Worm (Caenorhabditis elegans) whole organism, L1 larva: ENCODE results near the gene M28.4.

Source experiments
- C16A3.4 ChIP-seq: fragments of 150-350 bp; optimal IDR thresholded peaks from 2 replicates; lab custom pipeline; 2014; ENCODE audit warnings: missing biosample characterization, missing genetic modification characterization
- C34B4.2 ChIP-seq: sonication (generic microtip); optimal IDR thresholded peaks from 2 replicates; lab custom pipeline; 2017; ENCODE audit warnings: mild to moderate bottlenecking, missing genetic modification characterization, missing compliant biosample characterization
- F16B12.6 ChIP-seq: fragments of 150-350 bp; optimal IDR thresholded peaks from 2 replicates; lab custom pipeline; 2014; ENCODE audit warnings: missing biosample characterization, missing genetic modification characterization
- Y116A8C.19 ChIP-seq: sonication (generic microtip); optimal IDR thresholded peaks from 2 replicates; lab custom pipeline; 2016; ENCODE audit warnings: missing compliant biosample characterization, missing genetic modification characterization, borderline replicate concordance
- blmp-1 ChIP-seq: fragments of 150-350 bp; optimal IDR thresholded peaks from 2 replicates; lab custom pipeline; 2014; ENCODE audit warnings: missing biosample characterization, missing genetic modification characterization
- ceh-63 ChIP-seq: fragments of 200-800 bp; sonication (Bioruptor generic); optimal IDR thresholded peaks from 2 replicates; lab custom pipeline; 2018; ENCODE audit warnings: mild to moderate bottlenecking, missing genetic modification characterization, missing compliant biosample characterization
- ceh-82 ChIP-seq, 3 experiments: fragments of 150-350 bp in 1 of 3; sonication (generic microtip) in 2 of 3; optimal IDR thresholded peaks; 2 replicates each; lab custom pipeline; 2014 to 2017; ENCODE audit warnings: missing biosample characterization in 3 of 3, missing genetic modification characterization in 3 of 3
- ceh-90 ChIP-seq: sonication (generic microtip); optimal IDR thresholded peaks from 2 replicates; lab custom pipeline; 2016; ENCODE audit warnings: missing genetic modification characterization, missing compliant biosample characterization
- efl-1 ChIP-seq, 4 experiments: fragments of 150-350 bp; optimal IDR thresholded peaks in 3 of 4; peaks in 1 of 4; 1 replicate in 1 of 4; 2 replicates in 3 of 4; lab custom pipeline; 2014; ENCODE audit warnings: missing biosample characterization in 2 of 4, missing genetic modification characterization in 2 of 4, missing genetic modification reagents in 2 of 4
- efl-3 ChIP-seq: fragments of 200-800 bp; sonication (Bioruptor generic); optimal IDR thresholded peaks from 2 replicates; lab custom pipeline; 2018; ENCODE audit warnings: mild to moderate bottlenecking, missing genetic modification characterization, missing compliant biosample characterization
- egl-13 ChIP-seq: sonication (generic microtip); optimal IDR thresholded peaks from 2 replicates; lab custom pipeline; 2016; ENCODE audit warnings: missing genotype, missing genetic modification reagents, missing genetic modification characterization, missing compliant biosample characterization
- elt-2 ChIP-seq: sonication (generic microtip); optimal IDR thresholded peaks from 2 replicates; lab custom pipeline; 2016; ENCODE audit warnings: missing genetic modification characterization, mild to moderate bottlenecking, inconsistent platforms, missing compliant biosample characterization, missing genetic modification reagents
- fkh-8 ChIP-seq: sonication (generic microtip); optimal IDR thresholded peaks from 2 replicates; lab custom pipeline; 2016; ENCODE audit warnings: mild to moderate bottlenecking, missing genetic modification characterization, missing compliant biosample characterization
- grh-1 ChIP-seq: fragments of 200-800 bp; sonication (Bioruptor generic); IDR thresholded peaks from 2 replicates; pipeline ENCODE4 v1.3.6; 2022; ENCODE audit warnings: missing genetic modification reagents, missing genetic modification characterization, missing compliant biosample characterization
- hlh-17 ChIP-seq: fragments of 200-800 bp; sonication (Bioruptor generic); optimal IDR thresholded peaks from 2 replicates; lab custom pipeline; 2018; ENCODE audit warnings: missing genetic modification characterization, mild to moderate bottlenecking, missing compliant biosample characterization, moderate library complexity, borderline replicate concordance
- isw-1 ChIP-seq: fragments of 200-800 bp; sonication (Bioruptor generic); IDR thresholded peaks from 2 replicates; pipeline ENCODE4 v1.3.6; 2022; ENCODE audit warnings: missing genetic modification characterization, missing compliant biosample characterization
- jun-1 ChIP-seq: fragments of 150-350 bp; optimal IDR thresholded peaks from 2 replicates; lab custom pipeline; 2014; ENCODE audit warnings: missing biosample characterization, missing genetic modification reagents, missing genetic modification characterization
- lin-13 ChIP-seq: fragments of 150-350 bp; optimal IDR thresholded peaks from 2 replicates; lab custom pipeline; 2014; ENCODE audit warnings: missing biosample characterization, missing genetic modification reagents, missing genetic modification characterization
- lin-14 ChIP-seq: fragments of 200-800 bp; sonication (Bioruptor generic); optimal IDR thresholded peaks from 2 replicates; lab custom pipeline; 2018; ENCODE audit warnings: mild to moderate bottlenecking, missing genetic modification characterization, moderate library complexity, missing compliant biosample characterization
- lin-35 ChIP-seq, 2 experiments: fragments of 150-350 bp; optimal IDR thresholded peaks; 2 replicates each; lab custom pipeline; 2014; ENCODE audit warnings: missing biosample characterization in 2 of 2, missing genetic modification characterization in 2 of 2, missing genetic modification reagents in 2 of 2
- lir-3 ChIP-seq: sonication (generic microtip); optimal IDR thresholded peaks from 2 replicates; lab custom pipeline; 2016; ENCODE audit warnings: mild to moderate bottlenecking, missing genetic modification characterization, moderate library complexity, missing compliant biosample characterization; ENCODE audit not compliant: poor library complexity
- mef-2 ChIP-seq: fragments of 150-350 bp; optimal IDR thresholded peaks from 2 replicates; lab custom pipeline; 2014; ENCODE audit warnings: missing biosample characterization, missing genetic modification characterization
- nhr-20 ChIP-seq: sonication (generic microtip); optimal IDR thresholded peaks from 2 replicates; lab custom pipeline; 2016; ENCODE audit warnings: mild to moderate bottlenecking, missing genetic modification characterization, missing compliant biosample characterization
- nhr-28 ChIP-seq: fragments of 150-350 bp; optimal IDR thresholded peaks from 2 replicates; lab custom pipeline; 2014; ENCODE audit warnings: missing biosample characterization, missing genetic modification characterization
- nhr-47 ChIP-seq: sonication (generic microtip); optimal IDR thresholded peaks from 2 replicates; lab custom pipeline; 2016; ENCODE audit warnings: mild to moderate bottlenecking, missing genetic modification characterization, moderate library complexity, missing compliant biosample characterization
- nhr-71 ChIP-seq: sonication (generic microtip); optimal IDR thresholded peaks from 2 replicates; lab custom pipeline; 2016; ENCODE audit warnings: mild to moderate bottlenecking, missing genetic modification characterization, moderate library complexity, missing compliant biosample characterization
- nhr-76 ChIP-seq: sonication (generic microtip); optimal IDR thresholded peaks from 2 replicates; lab custom pipeline; 2017; ENCODE audit warnings: missing biosample characterization, missing genetic modification characterization
- nhr-85 ChIP-seq: sonication (generic microtip); peaks from one replicate; lab custom pipeline; 2016; ENCODE audit warnings: missing genetic modification characterization, inconsistent platforms, missing compliant biosample characterization
- nhr-90 ChIP-seq: sonication (generic microtip); optimal IDR thresholded peaks from 2 replicates; lab custom pipeline; 2016; ENCODE audit warnings: mild to moderate bottlenecking, missing genetic modification characterization, missing compliant biosample characterization; ENCODE audit not compliant: poor library complexity
- pag-3 ChIP-seq: sonication (generic microtip); optimal IDR thresholded peaks from 2 replicates; lab custom pipeline; 2017; ENCODE audit warnings: missing genetic modification characterization, mild to moderate bottlenecking, missing compliant biosample characterization, antibody characterized with exemption, borderline replicate concordance; ENCODE audit not compliant: insufficient read depth
- pax-3 ChIP-seq: fragments of 200-800 bp; sonication (Bioruptor generic); optimal IDR thresholded peaks from 2 replicates; lab custom pipeline; 2018; ENCODE audit warnings: mild to moderate bottlenecking, missing genetic modification characterization, moderate library complexity, missing compliant biosample characterization
- rnt-1 ChIP-seq: sonication (generic microtip); optimal IDR thresholded peaks from 2 replicates; lab custom pipeline; 2016; ENCODE audit warnings: mild to moderate bottlenecking, missing genetic modification characterization, moderate library complexity, missing compliant biosample characterization
- skn-1 ChIP-seq: fragments of 150-350 bp; optimal IDR thresholded peaks from 2 replicates; lab custom pipeline; 2014; ENCODE audit warnings: missing biosample characterization, missing genetic modification characterization
- snpc-4 ChIP-seq: fragments of 150-350 bp; optimal IDR thresholded peaks from 2 replicates; lab custom pipeline; 2014; ENCODE audit warnings: missing biosample characterization, missing genetic modification characterization
- snu-23 ChIP-seq: sonication (generic microtip); optimal IDR thresholded peaks from 2 replicates; lab custom pipeline; 2016; ENCODE audit warnings: missing genetic modification characterization, missing compliant biosample characterization
- swsn-7 ChIP-seq: sonication (generic microtip); optimal IDR thresholded peaks from 2 replicates; lab custom pipeline; 2016; ENCODE audit warnings: missing genetic modification characterization, missing compliant biosample characterization
- tbx-2 ChIP-seq: sonication (generic microtip); optimal IDR thresholded peaks from 2 replicates; lab custom pipeline; 2016; ENCODE audit warnings: missing genetic modification characterization, missing compliant biosample characterization
- unc-130 ChIP-seq: fragments of 150-350 bp; optimal IDR thresholded peaks from 2 replicates; lab custom pipeline; 2017; ENCODE audit warnings: missing biosample characterization, missing genetic modification characterization, inconsistent platforms
- unc-86 ChIP-seq: sonication (generic microtip); optimal IDR thresholded peaks from 2 replicates; lab custom pipeline; 2016; ENCODE audit warnings: missing genetic modification characterization, missing compliant biosample characterization
- zag-1 ChIP-seq: fragments of 150-350 bp; optimal IDR thresholded peaks from 2 replicates; lab custom pipeline; 2014; ENCODE audit warnings: missing biosample characterization, missing genetic modification characterization
- zip-4 ChIP-seq: fragments of 200-800 bp; sonication (Bioruptor generic); optimal IDR thresholded peaks from 2 replicates; lab custom pipeline; 2018; ENCODE audit warnings: mild to moderate bottlenecking, missing genetic modification characterization, moderate library complexity, missing compliant biosample characterization
- ztf-4 ChIP-seq: fragments of 150-350 bp; optimal IDR thresholded peaks from 2 replicates; lab custom pipeline; 2014; ENCODE audit warnings: missing biosample characterization, missing genetic modification characterization

M28.4 gene

DNA sequence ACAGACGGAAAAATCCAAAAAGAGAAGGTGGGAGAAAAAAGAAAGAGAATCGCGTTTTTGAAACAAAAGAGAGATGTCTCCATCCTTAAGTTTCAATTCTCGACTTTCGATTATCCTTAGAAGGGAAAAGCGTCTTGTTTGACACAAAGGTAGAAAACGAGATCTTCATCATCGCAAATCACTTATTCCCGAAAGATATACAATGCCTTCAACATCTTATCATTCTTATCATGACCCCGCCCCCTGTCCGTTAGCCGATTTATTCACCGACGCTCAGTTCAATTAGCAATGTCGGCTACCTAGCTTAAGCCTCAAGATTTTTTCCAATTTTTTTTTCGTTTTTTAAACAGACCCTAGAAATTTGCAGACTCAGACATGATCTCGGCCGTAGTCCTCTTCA, 44.5 kb upstream of the M28.4 start, which contains the start of gene C14A4.9:
C14A4.9 (plus strand) TSS at position 368 of the 400 bp plus-strand sequence.
- no peak for TF ChIP-seq hlh-17
- no peak for TF ChIP-seq unc-86 (tag; lab: Kevin White, UChicago)
- TF ChIP-seq mef-2 (tag; lab: Kevin White, UChicago), result no peak
- no peak for TF ChIP-seq nhr-71 (tag; lab: Kevin White, UChicago)
- TF ChIP-seq blmp-1, result peak; percentile 99
- no peak for TF ChIP-seq zip-4 (GFP tag; lab: Kevin White, UChicago)
- no peak for TF ChIP-seq skn-1 (tag; lab: Kevin White, UChicago)
- TF ChIP-seq, all 84 proteins: peak for 1

DNA sequence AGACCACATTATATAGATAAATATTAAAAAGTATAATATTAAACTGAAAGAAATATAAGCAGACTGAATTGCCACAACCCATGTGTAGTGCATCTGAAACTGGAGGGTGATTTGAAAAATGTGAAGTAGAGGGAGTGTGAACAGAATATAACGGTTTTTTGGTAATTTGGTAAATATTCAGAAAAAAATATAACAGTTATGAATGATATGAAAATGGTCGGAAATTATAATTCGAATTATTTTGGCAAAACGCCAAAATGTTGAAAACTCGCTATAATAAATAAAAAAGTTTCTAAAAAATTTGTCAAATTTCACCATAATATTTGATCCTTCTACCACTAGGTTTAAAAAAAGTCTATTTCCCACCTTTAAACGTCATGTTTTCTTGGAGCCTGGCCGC, 41.3 kb upstream of the M28.4 start, which contains the start of gene srv-2:
srv-2 (minus strand) TSS at position 101 of the 400 bp plus-strand sequence.
- TF ChIP-seq nhr-47 (tag; lab: Kevin White, UChicago), result no peak
- TF ChIP-seq nhr-90 (tag; lab: Kevin White, UChicago), result no peak
- TF ChIP-seq Y116A8C.19 (tag; lab: Kevin White, UChicago), result no peak
- no peak for TF ChIP-seq nhr-28
- TF ChIP-seq C34B4.2 (tag; lab: Kevin White, UChicago), result no peak
- no peak for TF ChIP-seq lir-3
- no peak for TF ChIP-seq elt-2 (tag; lab: Kevin White, UChicago)
- TF ChIP-seq lin-14 (GFP tag; lab: Kevin White, UChicago), result no peak
- no peak for TF ChIP-seq snpc-4
- TF ChIP-seq efl-3 (GFP tag; lab: Kevin White, UChicago), result no peak
- no peak for TF ChIP-seq pax-3 (tag; lab: Kevin White, UChicago)
- no peak for TF ChIP-seq isw-1 (GFP tag; lab: Robert Waterston, UW)
- TF ChIP-seq lin-13, result no peak
- no peak for TF ChIP-seq nhr-20 (tag; lab: Kevin White, UChicago)
- no peak for TF ChIP-seq ceh-63 (GFP tag; lab: Kevin White, UChicago)
- no peak for TF ChIP-seq jun-1 (tag; lab: Kevin White, UChicago)

DNA sequence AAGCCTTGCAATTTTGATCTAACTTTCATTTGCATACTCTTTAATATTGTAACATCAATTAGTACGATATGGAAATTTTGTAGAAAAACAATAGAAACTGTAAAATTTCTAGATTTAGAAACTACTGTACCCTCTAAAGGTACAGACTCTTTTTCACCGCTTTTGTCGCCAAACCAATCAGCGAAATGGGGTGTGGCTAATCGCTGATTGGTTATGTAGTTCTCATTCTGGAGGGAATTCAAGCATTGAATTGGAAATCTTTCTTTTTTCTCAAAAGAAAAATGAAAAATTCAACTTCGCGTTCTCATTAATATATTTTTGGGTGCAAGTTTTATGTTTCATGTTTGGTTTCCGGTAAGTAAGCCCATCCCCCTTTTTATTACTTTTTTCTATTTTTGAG, 39.9 kb upstream of the M28.4 start:
- TF ChIP-seq snpc-4 (no peak), F16B12.6 (tag; lab: Kevin White, UChicago) (no peak), ceh-82 (tag; optimal IDR thresholded peaks at IDR 0.05; lab: Kevin White, UChicago) (no peak), nhr-76 (no peak), jun-1 (tag; lab: Kevin White, UChicago) (no peak), pag-3 (tag; lab: Kevin White, UChicago) (no peak), lin-13 (no peak), lin-35 (GFP tag; optimal IDR thresholded peaks at IDR 0.05; lab: Kevin White, UChicago) (no peak), efl-3 (GFP tag; lab: Kevin White, UChicago) (no peak), nhr-47 (tag; lab: Kevin White, UChicago) (no peak), blmp-1 (no peak)

DNA sequence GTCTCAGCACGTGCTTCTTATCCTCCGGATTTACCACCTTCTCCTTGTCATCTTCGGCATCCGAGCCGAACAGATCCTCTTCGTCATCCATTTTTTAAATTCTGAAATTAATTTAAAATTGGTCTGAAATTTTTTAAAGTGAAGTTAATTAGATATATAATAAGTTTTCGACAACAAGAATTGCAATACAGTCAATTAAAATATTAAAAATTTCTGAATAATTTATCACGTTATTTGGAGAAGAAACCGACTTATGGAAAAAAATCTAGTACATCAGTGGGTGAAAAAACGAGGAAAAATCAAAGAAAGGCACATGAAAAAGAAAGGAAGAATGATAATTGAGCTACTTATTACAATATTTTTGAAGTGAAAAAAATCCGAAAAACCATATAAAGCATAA, 38.0 kb upstream of the M28.4 start, which contains the start of gene taf-13:
taf-13 (minus strand) TSS at position 101 of the 400 bp plus-strand sequence.
- TF ChIP-seq tbx-2 (tag; lab: Kevin White, UChicago) (no peak), unc-130 (tag; lab: Kevin White, UChicago) (no peak), rnt-1 (tag; lab: Kevin White, UChicago) (no peak), ceh-90 (tag; lab: Kevin White, UChicago) (no peak), ztf-4 (tag; lab: Kevin White, UChicago) (no peak), pag-3 (tag; lab: Kevin White, UChicago) (no peak), egl-13 (tag; lab: Kevin White, UChicago) (no peak), swsn-7 (tag; lab: Kevin White, UChicago) (no peak), fkh-8 (no peak), efl-1 (optimal IDR thresholded peaks at IDR 0.05; lab: Kevin White, UChicago) (no peak), efl-1 (GFP tag; optimal IDR thresholded peaks at IDR 0.05 in 1 of 2; lab: Kevin White, UChicago) (no peak), ceh-82 (tag; optimal IDR thresholded peaks at IDR 0.05; lab: Kevin White, UChicago) (no peak), zag-1 (tag; lab: Kevin White, UChicago) (no peak), nhr-85 (no peak), C16A3.4 (tag; lab: Kevin White, UChicago) (no peak), snu-23 (GFP tag; lab: Kevin White, UChicago) (no peak), grh-1 (GFP tag; lab: Robert Waterston, UW) (no peak)
- TF ChIP-seq, all 84 proteins: peak for 0
